Worm (Caenorhabditis elegans): Measurements from ENCODE around the gene lon-1.

- TF ChIP-seq ama-1 (optimal IDR thresholded peaks at IDR 0.05): no peak
- no peak for TF ChIP-seq nhr-42 (GFP tag; IDR thresholded peaks at IDR 0.05)
- TF ChIP-seq nhr-237 (tag; optimal IDR thresholded peaks at IDR 0.05): no peak
- TF ChIP-seq unc-130 (GFP tag; optimal IDR thresholded peaks at IDR 0.05): no peak
- no peak for TF ChIP-seq F49E8.2 (tag; optimal IDR thresholded peaks at IDR 0.05; ENCODE audit: borderline replicate concordance)
Measured at ce11 chrIII:5517423-5517822, 43.1 kb downstream of the lon-1 start, which contains the start of gene nekl-4.

Measured in whole organism, L4 larva.